Worm (Caenorhabditis elegans) whole organism, L4 larva: ENCODE measurements around the gene K02C4.3.

Source experiments
- D1046.2 ChIP-seq: fragments of 200-800 bp; sonication (Bioruptor generic); IDR thresholded peaks from 2 replicates; pipeline ENCODE4 v1.3.6; 2022; ENCODE audit warnings: missing genetic modification characterization, missing compliant biosample characterization
- F44E2.7 ChIP-seq: fragments of 200-800 bp; sonication (Bioruptor generic); IDR thresholded peaks from 2 replicates; pipeline ENCODE4 v2.1.2; 2022; ENCODE audit warnings: missing genetic modification characterization, missing compliant biosample characterization
- T20F7.1 ChIP-seq: fragments of 200-800 bp; sonication (Bioruptor generic); optimal IDR thresholded peaks from 2 replicates; lab custom pipeline; 2018; ENCODE audit warnings: mild to moderate bottlenecking, missing genetic modification characterization, missing compliant biosample characterization
- Y5F2A.4 ChIP-seq: fragments of 200-800 bp; sonication (Bioruptor generic); optimal IDR thresholded peaks from 2 replicates; lab custom pipeline; 2018; ENCODE audit warnings: mild to moderate bottlenecking, missing genetic modification characterization, missing compliant biosample characterization
- ZK546.5 ChIP-seq, 2 experiments: sonication (generic microtip); optimal IDR thresholded peaks; 2 replicates each; lab custom pipeline; 2017; ENCODE audit warnings: missing biosample characterization in 2 of 2, missing genetic modification characterization in 2 of 2
- ama-1 ChIP-seq: fragments of 150-350 bp; optimal IDR thresholded peaks from 2 replicates; lab custom pipeline; 2014; ENCODE audit warnings: inconsistent platforms, mixed read lengths
- arid-1 ChIP-seq: fragments of 200-800 bp; sonication (Bioruptor generic); conservative IDR thresholded peaks from 2 replicates; pipeline ENCODE4 v1.3.6; 2022; ENCODE audit warnings: missing genetic modification reagents, missing genetic modification characterization, missing compliant biosample characterization
- ceh-44 ChIP-seq: fragments of 200-800 bp; sonication (Bioruptor generic); IDR thresholded peaks from 2 replicates; pipeline ENCODE4 v1.3.6; 2022; ENCODE audit warnings: missing genetic modification reagents, missing genetic modification characterization, missing compliant biosample characterization
- ceh-82 ChIP-seq: sonication (generic microtip); optimal IDR thresholded peaks from 2 replicates; lab custom pipeline; 2017; ENCODE audit warnings: missing biosample characterization, missing genetic modification characterization
- cey-2 ChIP-seq: sonication (generic microtip); optimal IDR thresholded peaks from 3 replicates; lab custom pipeline; 2017; ENCODE audit warnings: missing genetic modification characterization, mild to moderate bottlenecking, missing compliant biosample characterization, antibody characterized with exemption, borderline replicate concordance; ENCODE audit not compliant: insufficient read depth
- daf-8 ChIP-seq: fragments of 200-800 bp; sonication (Bioruptor generic); IDR thresholded peaks from 2 replicates; pipeline ENCODE4 v1.3.6; 2022; ENCODE audit warnings: missing genetic modification characterization, missing compliant biosample characterization
- dmd-6 ChIP-seq: fragments of 200-800 bp; sonication (Bioruptor generic); IDR thresholded peaks from 2 replicates; pipeline ENCODE4 v1.3.6; 2022; ENCODE audit warnings: missing genetic modification reagents, missing genetic modification characterization, missing compliant biosample characterization
- dmd-8 ChIP-seq: fragments of 200-800 bp; sonication (Bioruptor generic); IDR thresholded peaks from 2 replicates; pipeline ENCODE4 v1.3.6; 2022; ENCODE audit warnings: missing genetic modification characterization, missing compliant biosample characterization
- dve-1 ChIP-seq: sonication (generic microtip); optimal IDR thresholded peaks from 2 replicates; lab custom pipeline; 2017; ENCODE audit warnings: antibody characterized with exemption, mild to moderate bottlenecking, missing genetic modification characterization, missing compliant biosample characterization; ENCODE audit not compliant: insufficient read depth
- egl-43 ChIP-seq: fragments of 200-800 bp; sonication (Bioruptor generic); IDR thresholded peaks from 2 replicates; pipeline ENCODE4 v1.3.6; 2022; ENCODE audit warnings: missing genetic modification reagents, missing genetic modification characterization, missing compliant biosample characterization
- fkh-10 ChIP-seq: fragments of 150-350 bp; optimal IDR thresholded peaks from 2 replicates; lab custom pipeline; 2014; ENCODE audit warnings: missing biosample characterization, missing genetic modification reagents, missing genetic modification characterization
- fos-1 ChIP-seq: fragments of 150-350 bp; optimal IDR thresholded peaks from 2 replicates; lab custom pipeline; 2014; ENCODE audit warnings: missing biosample characterization, missing genetic modification characterization
- lsy-2 ChIP-seq, 2 experiments: fragments of 150-350 bp in 1 of 2; sonication (generic microtip) in 1 of 2; optimal IDR thresholded peaks; 2 replicates each; lab custom pipeline; 2014 to 2017; ENCODE audit warnings: missing biosample characterization in 2 of 2, missing genetic modification characterization in 2 of 2
- madf-5 ChIP-seq, 2 experiments: fragments of 200-800 bp; sonication (Bioruptor generic); IDR thresholded peaks; 2 replicates each; pipeline ENCODE4 v1.3.6; 2022; ENCODE audit warnings: missing compliant biosample characterization in 2 of 2, missing genetic modification characterization in 2 of 2
- mes-2 ChIP-seq: sonication (generic microtip); optimal IDR thresholded peaks from 2 replicates; lab custom pipeline; 2016; ENCODE audit warnings: missing genotype, mild to moderate bottlenecking, missing genetic modification characterization, missing compliant biosample characterization; ENCODE audit not compliant: poor library complexity, severe bottlenecking
- mxl-2 ChIP-seq: fragments of 200-800 bp; sonication (Bioruptor generic); conservative IDR thresholded peaks from 2 replicates; pipeline ENCODE4 v1.3.6; 2022; ENCODE audit warnings: missing genetic modification reagents, missing genetic modification characterization, missing compliant biosample characterization
- nhr-111 ChIP-seq: fragments of 200-800 bp; sonication (Bioruptor generic); optimal IDR thresholded peaks from 2 replicates; lab custom pipeline; 2018; ENCODE audit warnings: mild to moderate bottlenecking, missing genetic modification characterization, missing compliant biosample characterization
- nhr-25 ChIP-seq: sonication (generic microtip); optimal IDR thresholded peaks from 2 replicates; lab custom pipeline; 2017; ENCODE audit warnings: missing genetic modification characterization, mild to moderate bottlenecking, missing compliant biosample characterization, antibody characterized with exemption, moderate library complexity, borderline replicate concordance; ENCODE audit not compliant: insufficient read depth
- nhr-42 ChIP-seq: fragments of 200-800 bp; sonication (Bioruptor generic); IDR thresholded peaks from 2 replicates; pipeline ENCODE4 v1.3.6; 2022; ENCODE audit warnings: missing genetic modification characterization, missing compliant biosample characterization
- nhr-48 ChIP-seq: sonication (generic microtip); optimal IDR thresholded peaks from 2 replicates; lab custom pipeline; 2016; ENCODE audit warnings: mild to moderate bottlenecking, missing genetic modification characterization, missing compliant biosample characterization
- nhr-76 ChIP-seq: fragments of 150-350 bp; optimal IDR thresholded peaks from 2 replicates; lab custom pipeline; 2014; ENCODE audit warnings: missing biosample characterization, missing genetic modification characterization
- nhr-77 ChIP-seq: fragments of 150-350 bp; optimal IDR thresholded peaks from 2 replicates; lab custom pipeline; 2014; ENCODE audit warnings: missing biosample characterization, missing genetic modification characterization
- pha-4 ChIP-seq, 2 experiments: fragments of 150-350 bp in 1 of 2; fragments of 200-800 bp in 1 of 2; sonication (Bioruptor generic) in 1 of 2; IDR thresholded peaks in 1 of 2; optimal IDR thresholded peaks in 1 of 2; 2 replicates each; pipeline versions ENCODE4 v1.3.6 to Lab custom; 2014 to 2022; ENCODE audit warnings: missing genetic modification characterization in 2 of 2, missing genetic modification reagents in 2 of 2, missing biosample characterization in 1 of 2, missing compliant biosample characterization in 1 of 2
- php-3 ChIP-seq: fragments of 200-800 bp; sonication (Bioruptor generic); IDR thresholded peaks from 2 replicates; pipeline ENCODE4 v1.3.6; 2022; ENCODE audit warnings: missing genetic modification reagents, missing genetic modification characterization, missing compliant biosample characterization
- saeg-2 ChIP-seq: fragments of 200-800 bp; sonication (Bioruptor generic); IDR thresholded peaks from 2 replicates; pipeline ENCODE4 v1.3.6; 2022; ENCODE audit warnings: missing genetic modification reagents, missing genetic modification characterization, missing compliant biosample characterization
- set-16 ChIP-seq: fragments of 200-800 bp; sonication (Bioruptor generic); IDR thresholded peaks from 2 replicates; pipeline ENCODE4 v1.3.6; 2022; ENCODE audit warnings: missing genetic modification reagents, missing genetic modification characterization, missing compliant biosample characterization
- skn-1 ChIP-seq: fragments of 150-350 bp; optimal IDR thresholded peaks from 2 replicates; lab custom pipeline; 2014; ENCODE audit warnings: missing biosample characterization, missing genetic modification characterization
- snpc-1.2 ChIP-seq: fragments of 200-800 bp; sonication (Bioruptor generic); IDR thresholded peaks from 2 replicates; pipeline ENCODE4 v1.3.6; 2022; ENCODE audit warnings: missing genetic modification reagents, missing genetic modification characterization, missing compliant biosample characterization
- spr-1 ChIP-seq: sonication (generic microtip); optimal IDR thresholded peaks from 2 replicates; lab custom pipeline; 2016; ENCODE audit warnings: mild to moderate bottlenecking, missing genetic modification characterization, missing compliant biosample characterization
- zfp-2 ChIP-seq: sonication (generic microtip); optimal IDR thresholded peaks from 2 replicates; lab custom pipeline; 2016; ENCODE audit warnings: mild to moderate bottlenecking, missing genetic modification characterization, missing compliant biosample characterization
- zfp-3 ChIP-seq: fragments of 200-800 bp; sonication (Bioruptor generic); conservative IDR thresholded peaks from 2 replicates; pipeline ENCODE4 v1.3.6; 2022; ENCODE audit warnings: missing genetic modification reagents, missing genetic modification characterization, missing compliant biosample characterization
- zip-11 ChIP-seq: fragments of 200-800 bp; sonication (Bioruptor generic); IDR thresholded peaks from 2 replicates; pipeline ENCODE4 v1.3.6; 2022; ENCODE audit warnings: missing genetic modification characterization, missing compliant biosample characterization
- ztf-7 ChIP-seq: fragments of 150-350 bp; optimal IDR thresholded peaks from 2 replicates; lab custom pipeline; 2014; ENCODE audit warnings: missing biosample characterization, missing genetic modification characterization

K02C4.3 gene

ce11 chrII:8106921-8107695 is 20.5 kb upstream of the K02C4.3 start, which contains the start of the genes chst-1 and C41C4.9 (continued):
- TF ChIP-seq set-16 (GFP tag; lab: Robert Waterston, UW) (no peak), ceh-44 (GFP tag; lab: Robert Waterston, UW) (peak; percentile 79; the same call in 1 of the 2 replicates), ZK546.5 (tag; optimal IDR thresholded peaks at IDR 0.05; lab: Kevin White, UChicago) (no peak), lsy-2 (tag; optimal IDR thresholded peaks at IDR 0.05; lab: Kevin White, UChicago) (peak in 1 of 2 experiments; percentile 59), nhr-48 (tag; lab: Kevin White, UChicago) (peak; percentile 56), D1046.2 (GFP tag; lab: Robert Waterston, UW) (peak; percentile 81; the same call in 1 of the 2 replicates), spr-1 (tag; lab: Kevin White, UChicago) (peak; percentile 82), zfp-2 (peak; percentile 49), nhr-42 (no peak; the same call in none of the 2 replicates), daf-8 (GFP tag; lab: Robert Waterston, UW) (0 out of 2 replicates have a peak, but pooled peaks have one; percentile 70), ztf-7 (peak; percentile 60), zfp-3 (GFP tag; lab: Robert Waterston, UW) (peak; percentile 83), dve-1 (tag; lab: Kevin White, UChicago) (peak; percentile 78), nhr-76 (tag; lab: Kevin White, UChicago) (no peak), cey-2 (no peak), skn-1 (tag; lab: Kevin White, UChicago) (no peak), snpc-1.2 (GFP tag; lab: Robert Waterston, UW) (peak; percentile 89; the same call in 1 of the 2 replicates), php-3 (GFP tag; lab: Robert Waterston, UW) (peak; percentile 90), ama-1 (lab: Kevin White, UChicago) (no peak), arid-1 (GFP tag; lab: Robert Waterston, UW) (peak; percentile 91), fkh-10 (GFP tag; lab: Kevin White, UChicago) (no peak), nhr-77 (peak; percentile 13), nhr-111 (GFP tag; lab: Kevin White, UChicago) (peak; percentile 88), mes-2 (tag; lab: Kevin White, UChicago) (peak; percentile 91), egl-43 (no peak; the same call in 1 of the 2 replicates), Y5F2A.4 (peak; percentile 86), saeg-2 (GFP tag; lab: Robert Waterston, UW) (no peak; the same call in 1 of the 2 replicates), ceh-82 (tag; lab: Kevin White, UChicago) (no peak), dmd-8 (GFP tag; lab: Robert Waterston, UW) (peak; percentile 99), mxl-2 (peak; percentile 71; the same call in 1 of the 2 replicates), pha-4 (GFP tag; IDR thresholded peaks at IDR 0.05; lab: Robert Waterston, UW) (peak; percentile 87), pha-4 (tag; optimal IDR thresholded peaks at IDR 0.05; lab: Kevin White, UChicago) (no peak), zip-11 (peak; percentile 64; the same call in 1 of the 2 replicates), T20F7.1 (peak; percentile 55), nhr-25 (tag; lab: Kevin White, UChicago) (peak; percentile 71), dmd-6 (GFP tag; lab: Robert Waterston, UW) (peak; percentile 67), F44E2.7 (GFP tag; lab: Robert Waterston, UW) (peak; percentile 93), fos-1 (tag; lab: Kevin White, UChicago) (no peak), madf-5 (GFP tag; IDR thresholded peaks at IDR 0.05; lab: Robert Waterston, UW) (peak; percentile 89 to 91; a peak in 3 of 4 replicates)
